Worm (Caenorhabditis elegans) whole organism, midembryonic: Measurements from ENCODE around the gene Y50E8A.6.
A peak's percentile ranks its signal among the peaks of the same experiment; 100 is the strongest.

Source experiments
- T22C8.4 ChIP-seq: fragments of 200-800 bp; sonication (Bioruptor generic); IDR thresholded peaks from 2 replicates; pipeline ENCODE4 v1.3.6; 2022; ENCODE audit warnings: missing genetic modification characterization, missing compliant biosample characterization
- cog-1 ChIP-seq: sonication (generic microtip); optimal IDR thresholded peaks from 2 replicates; lab custom pipeline; 2016; ENCODE audit warnings: missing genetic modification characterization, missing compliant biosample characterization
- flt-1 ChIP-seq: fragments of 200-800 bp; sonication (Bioruptor generic); IDR thresholded peaks from 2 replicates; pipeline ENCODE4 v1.3.6; 2022; ENCODE audit warnings: missing genetic modification characterization, missing compliant biosample characterization
- klf-2 ChIP-seq: fragments of 200-800 bp; sonication (Bioruptor generic); conservative IDR thresholded peaks from 2 replicates; pipeline ENCODE4 v1.3.6; 2022; ENCODE audit warnings: missing genetic modification reagents, missing genetic modification characterization, missing compliant biosample characterization
- med-1 ChIP-seq: sonication (generic microtip); optimal IDR thresholded peaks from 2 replicates; lab custom pipeline; 2017; ENCODE audit warnings: missing genetic modification characterization, mild to moderate bottlenecking, missing compliant biosample characterization, antibody characterized with exemption, missing genetic modification reagents; ENCODE audit not compliant: insufficient read depth
- ref-1 ChIP-seq: fragments of 200-800 bp; sonication (Bioruptor generic); conservative IDR thresholded peaks from 2 replicates; pipeline ENCODE4 v1.3.6; 2022; ENCODE audit warnings: missing genetic modification reagents, missing genetic modification characterization, missing compliant biosample characterization
- tab-1 ChIP-seq: fragments of 200-800 bp; sonication (Bioruptor generic); IDR thresholded peaks from 2 replicates; pipeline ENCODE4 v1.3.6; 2022; ENCODE audit warnings: missing genetic modification characterization, missing compliant biosample characterization
- ztf-23 ChIP-seq: fragments of 200-800 bp; sonication (Bioruptor generic); IDR thresholded peaks from 2 replicates; pipeline ENCODE4 v1.3.6; 2022; ENCODE audit warnings: missing genetic modification reagents, missing genetic modification characterization, missing compliant biosample characterization
- ztf-29 ChIP-seq: fragments of 200-800 bp; sonication (Bioruptor generic); IDR thresholded peaks from 2 replicates; pipeline ENCODE4 v1.3.6; 2022; ENCODE audit warnings: missing genetic modification reagents, missing genetic modification characterization, missing compliant biosample characterization

Y50E8A.6 gene

ce11 chrV:14741233-14741632, at the start of gene Y50E8A.6:
Gene Y50E8A.6 (minus strand): TSS chrV:14741333.
- TF ChIP-seq tab-1 (GFP tag; lab: Robert Waterston, UW) (no peak), ztf-29 (no peak), cog-1 (tag; lab: Kevin White, UChicago) (no peak), flt-1 (GFP tag; lab: Robert Waterston, UW) (no peak)

ce11 chrV:14790792-14791191, 49.7 kb upstream of the Y50E8A.6 start:
- TF ChIP-seq ztf-29 (no peak), ref-1 (GFP tag; lab: Robert Waterston, UW) (no peak), tab-1 (GFP tag; lab: Robert Waterston, UW) (no peak), med-1 (GFP tag; lab: Kevin White, UChicago) (no peak), cog-1 (tag; lab: Kevin White, UChicago) (no peak), klf-2 (no peak), flt-1 (GFP tag; lab: Robert Waterston, UW) (no peak), ztf-23 (GFP tag; lab: Robert Waterston, UW) (no peak), T22C8.4 (GFP tag; lab: Robert Waterston, UW) (no peak)

ce11 chrV:14788462-14788861, 47.3 kb upstream of the Y50E8A.6 start:
- TF ChIP-seq tab-1 (GFP tag; lab: Robert Waterston, UW) (no peak), T22C8.4 (GFP tag; lab: Robert Waterston, UW) (no peak), klf-2 (no peak), flt-1 (GFP tag; lab: Robert Waterston, UW) (no peak), ztf-23 (GFP tag; lab: Robert Waterston, UW) (no peak), med-1 (GFP tag; lab: Kevin White, UChicago) (no peak), cog-1 (tag; lab: Kevin White, UChicago) (no peak), ref-1 (GFP tag; lab: Robert Waterston, UW) (no peak)

ce11 chrV:14784787-14785186, 43.7 kb upstream of the Y50E8A.6 start:
- TF ChIP-seq med-1 (GFP tag; lab: Kevin White, UChicago) (no peak), T22C8.4 (GFP tag; lab: Robert Waterston, UW) (no peak)

- TF ChIP-seq flt-1 (GFP tag; lab: Robert Waterston, UW) (no peak), ref-1 (GFP tag; lab: Robert Waterston, UW) (no peak), ztf-29 (no peak), klf-2 (no peak)
Observed at ce11 chrV:14784160-14784774, 43.1 kb upstream of the Y50E8A.6 start, which contains the start of gene Y50E8A.12. Gene Y50E8A.12 (minus strand): TSS chrV:14784210.

- TF ChIP-seq T22C8.4 (GFP tag; lab: Robert Waterston, UW): no peak
- TF ChIP-seq klf-2: no peak
- no peak for TF ChIP-seq ref-1 (GFP tag; lab: Robert Waterston, UW)
- TF ChIP-seq med-1 (GFP tag; lab: Kevin White, UChicago): no peak
- TF ChIP-seq cog-1 (tag; lab: Kevin White, UChicago): no peak
- TF ChIP-seq tab-1 (GFP tag; lab: Robert Waterston, UW): no peak
- no peak for TF ChIP-seq ztf-29
Observed at ce11 chrV:14781130-14781529, 40.0 kb upstream of the Y50E8A.6 start, which contains the start of gene Y50E8A.11. Gene Y50E8A.11 (plus strand): TSS chrV:14781430.

ce11 chrV:14779644-14780043, 38.5 kb upstream of the Y50E8A.6 start, which contains the start of the genes scrm-7 and Y50E8A.10:
Gene scrm-7 (minus strand): TSS chrV:14779744.
Gene Y50E8A.10 (plus strand): TSS chrV:14779996.
- TF ChIP-seq ztf-29 (no peak), T22C8.4 (GFP tag; lab: Robert Waterston, UW) (no peak), cog-1 (tag; lab: Kevin White, UChicago) (no peak), med-1 (GFP tag; lab: Kevin White, UChicago) (no peak), tab-1 (GFP tag; lab: Robert Waterston, UW) (no peak), ztf-23 (GFP tag; lab: Robert Waterston, UW) (no peak), flt-1 (GFP tag; lab: Robert Waterston, UW) (no peak), klf-2 (no peak), ref-1 (GFP tag; lab: Robert Waterston, UW) (no peak)

ce11 chrV:14773048-14773447, 31.9 kb upstream of the Y50E8A.6 start, which contains the start of gene haf-7:
Gene haf-7 (plus strand): TSS chrV:14773258.
- TF ChIP-seq med-1 (GFP tag; lab: Kevin White, UChicago) (no peak), cog-1 (tag; lab: Kevin White, UChicago) (peak; percentile 21), ref-1 (GFP tag; lab: Robert Waterston, UW) (no peak)

ce11 chrV:14763582-14763981, 22.4 kb upstream of the Y50E8A.6 start:
- TF ChIP-seq cog-1 (tag; lab: Kevin White, UChicago) (no peak), ref-1 (GFP tag; lab: Robert Waterston, UW) (no peak), med-1 (GFP tag; lab: Kevin White, UChicago) (no peak), T22C8.4 (GFP tag; lab: Robert Waterston, UW) (no peak), ztf-29 (no peak), klf-2 (no peak), tab-1 (GFP tag; lab: Robert Waterston, UW) (no peak), flt-1 (GFP tag; lab: Robert Waterston, UW) (no peak), ztf-23 (GFP tag; lab: Robert Waterston, UW) (no peak)

- TF ChIP-seq ztf-23 (GFP tag; lab: Robert Waterston, UW): no peak
- no peak for TF ChIP-seq ztf-29
- no peak for TF ChIP-seq ref-1 (GFP tag; lab: Robert Waterston, UW)
- no peak for TF ChIP-seq med-1 (GFP tag; lab: Kevin White, UChicago)
- TF ChIP-seq tab-1 (GFP tag; lab: Robert Waterston, UW): no peak
- no peak for TF ChIP-seq cog-1 (tag; lab: Kevin White, UChicago)
- no peak for TF ChIP-seq klf-2
- no peak for TF ChIP-seq flt-1 (GFP tag; lab: Robert Waterston, UW)
- TF ChIP-seq T22C8.4 (GFP tag; lab: Robert Waterston, UW): no peak
Observed at ce11 chrV:14762563-14762962, 21.4 kb upstream of the Y50E8A.6 start.
